Fruit fly (Drosophila melanogaster) S2 (cell line): Measurements from ENCODE around the gene BomT3.

Experiments used
- CG8478 ChIP-seq: fragments of >200 bp; optimal IDR thresholded peaks from 2 replicates; lab custom pipeline; 2018
- CTCF ChIP-seq, 2 experiments: fragments of >200 bp; optimal IDR thresholded peaks; 2 replicates each; lab custom pipeline; 2018

DNA sequence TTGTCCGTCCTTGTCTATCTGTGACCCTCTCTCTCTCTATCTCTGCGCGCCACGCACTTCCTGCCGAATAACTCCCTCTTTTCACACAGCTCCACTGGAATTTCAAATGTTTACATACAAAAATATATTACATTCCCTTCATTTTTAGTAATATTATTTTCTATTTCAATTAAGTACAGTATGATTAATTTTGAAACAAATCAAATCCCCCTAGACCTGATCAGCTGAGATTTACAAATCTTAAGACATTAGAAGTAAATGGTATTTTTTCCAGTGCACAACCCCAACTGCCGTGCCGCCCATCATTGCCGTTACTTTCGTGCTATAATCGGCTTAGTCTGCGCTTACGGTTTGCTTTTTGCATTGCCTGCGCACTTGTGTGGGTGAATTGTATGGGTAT is 22.1 kb upstream of the BomT3 start:
- no peak for TF ChIP-seq CG8478 (lab: Kevin White, UChicago)
- TF ChIP-seq CTCF (optimal IDR thresholded peaks at IDR 0.05; lab: Kevin White, UChicago), result no peak
